Fruit fly (Drosophila melanogaster): ENCODE measurements around the gene prage.
A peak's percentile ranks its signal among the peaks of the same experiment; 100 is the strongest.

Gene prage

dm6 chrX:1773532-1774346 is at the start of gene prage, which contains the start of gene Adar (continued):
- no peak for TF ChIP-seq sc (optimal IDR thresholded peaks at IDR 0.05)
- TF ChIP-seq sc (GFP tag; optimal IDR thresholded peaks at IDR 0.05) = no peak
- no peak for TF ChIP-seq CG15269 (tag; optimal IDR thresholded peaks at IDR 0.05)
- no peak for TF ChIP-seq CG7987 (GFP tag; optimal IDR thresholded peaks at IDR 0.05)
- TF ChIP-seq YL-1 (GFP tag; optimal IDR thresholded peaks at IDR 0.05) = peak; percentile 27
- TF ChIP-seq CG8765 (GFP tag; IDR thresholded peaks at IDR 0.05) = no peak
- TF ChIP-seq Dad (GFP tag; optimal IDR thresholded peaks at IDR 0.05) = no peak
- no peak for TF ChIP-seq run (tag; optimal IDR thresholded peaks at IDR 0.05)
- TF ChIP-seq CG9727 (GFP tag; optimal IDR thresholded peaks at IDR 0.05) = no peak
- TF ChIP-seq Dp (GFP tag; optimal IDR thresholded peaks at IDR 0.05) = no peak
- no peak for TF ChIP-seq Ravus (GFP tag; IDR thresholded peaks at IDR 0.05)
- no peak for TF ChIP-seq CG13296 (GFP tag; optimal IDR thresholded peaks at IDR 0.05)
- no peak for TF ChIP-seq CG15073 (GFP tag; optimal IDR thresholded peaks at IDR 0.05)
- TF ChIP-seq lmd (GFP tag; IDR thresholded peaks at IDR 0.05) = no peak
- TF ChIP-seq CG4282 (GFP tag; optimal IDR thresholded peaks at IDR 0.05) = no peak
- TF ChIP-seq CG12299 (tag; optimal IDR thresholded peaks at IDR 0.05) = no peak
- TF ChIP-seq CG8359 (GFP tag; optimal IDR thresholded peaks at IDR 0.05; ENCODE audit: borderline replicate concordance) = no peak
- TF ChIP-seq ato (GFP tag; IDR thresholded peaks at IDR 0.05; ENCODE audit: partially characterized antibody) = no peak
- peak; percentile 88 for TF ChIP-seq onecut (GFP tag; IDR thresholded peaks at IDR 0.05)
- no peak for TF ChIP-seq CG9609 (GFP tag; optimal IDR thresholded peaks at IDR 0.05)
- no peak for TF ChIP-seq Optix (GFP tag; IDR thresholded peaks at IDR 0.05)
- no peak for TF ChIP-seq Drgx (GFP tag; IDR thresholded peaks at IDR 0.05)
- no peak for TF ChIP-seq fru (optimal IDR thresholded peaks at IDR 0.05)
- no peak for TF ChIP-seq shn (GFP tag; optimal IDR thresholded peaks at IDR 0.05)
- TF ChIP-seq CG13624 (GFP tag; optimal IDR thresholded peaks at IDR 0.05) = no peak
- no peak for TF ChIP-seq CG2116 (GFP tag; optimal IDR thresholded peaks at IDR 0.05)
- no peak for TF ChIP-seq CG5180 (GFP tag; optimal IDR thresholded peaks at IDR 0.05)
- TF ChIP-seq E2f2 (GFP tag; IDR thresholded peaks at IDR 0.05) = 0 out of 2 replicates have a peak, but pooled peaks have one; percentile 21
- TF ChIP-seq disco-r (GFP tag; optimal IDR thresholded peaks at IDR 0.05) = no peak
- TF ChIP-seq bcd (GFP tag; optimal IDR thresholded peaks at IDR 0.05) = no peak
- no peak for TF ChIP-seq unpg (GFP tag; optimal IDR thresholded peaks at IDR 0.05)
- no peak for TF ChIP-seq sim (GFP tag; IDR thresholded peaks at IDR 0.05)
- TF ChIP-seq ftz-f1 (GFP tag; optimal IDR thresholded peaks at IDR 0.05) = no peak
- no peak for TF ChIP-seq CG11456 (GFP tag; IDR thresholded peaks at IDR 0.05)
- peak; percentile 90 for TF ChIP-seq Sry-δ (GFP tag; optimal IDR thresholded peaks at IDR 0.05)
- no peak for TF ChIP-seq CG12155 (GFP tag; optimal IDR thresholded peaks at IDR 0.05)
- no peak for TF ChIP-seq CG15011 (GFP tag; optimal IDR thresholded peaks at IDR 0.05)
- TF ChIP-seq CG5245 (GFP tag; optimal IDR thresholded peaks at IDR 0.05) = no peak
- TF ChIP-seq grau (tag; optimal IDR thresholded peaks at IDR 0.05) = no peak
- TF ChIP-seq knrl (GFP tag; IDR thresholded peaks at IDR 0.05; ENCODE audit: partially characterized antibody) = peak; percentile 77
- no peak for TF ChIP-seq Lim3 (GFP tag; IDR thresholded peaks at IDR 0.05)
- no peak for TF ChIP-seq CG17829 (tag; optimal IDR thresholded peaks at IDR 0.05)
- no peak for TF ChIP-seq CG9817 (tag; optimal IDR thresholded peaks at IDR 0.05)
- no peak for TF ChIP-seq pros (GFP tag; optimal IDR thresholded peaks at IDR 0.05)
- TF ChIP-seq Bdp1 (GFP tag; optimal IDR thresholded peaks at IDR 0.05) = no peak
- peak; percentile 87 for TF ChIP-seq cg (GFP tag; optimal IDR thresholded peaks at IDR 0.05)
- no peak for TF ChIP-seq CG3726 (GFP tag; IDR thresholded peaks at IDR 0.05)
- TF ChIP-seq Neu2 (GFP tag; optimal IDR thresholded peaks at IDR 0.05; ENCODE audit: borderline replicate concordance) = no peak
- TF ChIP-seq ranshi (GFP tag; IDR thresholded peaks at IDR 0.05) = no peak
- TF ChIP-seq dm (GFP tag; optimal IDR thresholded peaks at IDR 0.05) = no peak
- no peak for TF ChIP-seq GATAe (GFP tag; conservative IDR thresholded peaks at IDR 0.05)

Data from whole organism, embryonic.